Worm (Caenorhabditis elegans) whole organism, L2 larva: ENCODE results near the gene R02D5.9.

ENCODE experiments used
- dmd-4 ChIP-seq: sonication (generic microtip); optimal IDR thresholded peaks from 2 replicates; lab custom pipeline; 2017; ENCODE audit warnings: missing biosample characterization, missing genetic modification characterization
- egl-27 ChIP-seq: sonication (generic microtip); optimal IDR thresholded peaks from 3 replicates; lab custom pipeline; 2017; ENCODE audit warnings: missing biosample characterization, missing genetic modification reagents, missing genetic modification characterization
- skn-1 ChIP-seq: sonication (generic microtip); optimal IDR thresholded peaks from 2 replicates; lab custom pipeline; 2017; ENCODE audit warnings: missing biosample characterization, missing genetic modification characterization

DNA sequence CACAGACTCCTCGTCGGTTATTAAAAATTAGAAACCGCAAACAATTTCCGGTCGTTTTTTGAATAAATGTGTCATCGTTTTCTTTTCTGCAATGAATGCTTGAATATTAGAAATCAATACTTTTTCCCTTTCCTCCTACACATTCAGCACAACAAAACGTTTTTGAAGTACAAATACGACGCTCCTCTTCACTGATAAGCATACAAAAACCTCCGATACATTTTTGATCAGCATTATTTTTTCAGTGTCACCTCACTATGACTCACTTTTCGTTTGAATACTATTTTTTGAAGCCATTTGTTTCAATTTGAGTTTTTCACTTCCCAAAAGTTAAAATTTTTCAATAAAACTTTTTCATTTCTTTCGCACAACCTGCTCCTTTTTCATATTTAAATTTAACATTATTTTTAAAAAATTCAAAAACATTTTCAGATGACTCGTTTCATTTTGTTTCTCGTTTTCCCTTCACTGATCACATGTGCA lies 28.2 kb downstream of the R02D5.9 start, which contains the start of gene R02D5.3:
- TF ChIP-seq skn-1 (tag; lab: Kevin White, UChicago) (peak; percentile 61), dmd-4 (tag; lab: Kevin White, UChicago) (no peak), egl-27 (no peak)
